Worm (Caenorhabditis elegans) whole organism, young adult: ENCODE data around the gene lhfp-4.

Experiments
- B0019.2 ChIP-seq: fragments of 200-800 bp; sonication (Bioruptor generic); conservative IDR thresholded peaks from 2 replicates; pipeline ENCODE4 v1.3.6; 2022; ENCODE audit warnings: missing genetic modification reagents, missing genetic modification characterization, missing compliant biosample characterization
- B0035.1 ChIP-seq: sonication (generic microtip); optimal IDR thresholded peaks from 2 replicates; lab custom pipeline; 2016; ENCODE audit warnings: missing genetic modification characterization, mild to moderate bottlenecking, missing compliant biosample characterization, missing genotype, missing genetic modification reagents
- C06A6.2 ChIP-seq: fragments of 200-800 bp; sonication (Bioruptor generic); conservative IDR thresholded peaks from 2 replicates; pipeline ENCODE4 v1.3.6; 2022; ENCODE audit warnings: missing genetic modification characterization, missing compliant biosample characterization
- D2030.7 ChIP-seq: fragments of 200-800 bp; sonication (Bioruptor generic); IDR thresholded peaks from 2 replicates; pipeline ENCODE4 v1.3.6; 2022; ENCODE audit warnings: missing genetic modification reagents, missing genetic modification characterization, missing compliant biosample characterization
- F10E7.11 ChIP-seq: sonication (generic microtip); optimal IDR thresholded peaks from 2 replicates; lab custom pipeline; 2017; ENCODE audit warnings: mild to moderate bottlenecking, missing genetic modification characterization, moderate library complexity, missing compliant biosample characterization
- F22D6.2 ChIP-seq: sonication (generic microtip); optimal IDR thresholded peaks from 2 replicates; lab custom pipeline; 2016; ENCODE audit warnings: mild to moderate bottlenecking, missing genetic modification characterization, missing compliant biosample characterization
- F39B2.1 ChIP-seq: fragments of 200-800 bp; sonication (Bioruptor generic); IDR thresholded peaks from 2 replicates; pipeline ENCODE4 v1.3.6; 2022; ENCODE audit warnings: missing genetic modification reagents, missing genetic modification characterization, missing compliant biosample characterization
- F49E8.2 ChIP-seq: sonication (generic microtip); optimal IDR thresholded peaks from 3 replicates; lab custom pipeline; 2017; ENCODE audit warnings: missing genetic modification characterization, mild to moderate bottlenecking, missing compliant biosample characterization, antibody characterized with exemption, moderate library complexity; ENCODE audit not compliant: insufficient read depth
- F57C9.4 ChIP-seq: sonication (generic microtip); optimal IDR thresholded peaks from 2 replicates; lab custom pipeline; 2017; ENCODE audit warnings: mild to moderate bottlenecking, missing genetic modification characterization, missing compliant biosample characterization
- K11D2.4 ChIP-seq: fragments of 200-800 bp; sonication (Bioruptor generic); IDR thresholded peaks from 2 replicates; pipeline ENCODE4 v1.3.6; 2022; ENCODE audit warnings: missing genetic modification reagents, missing genetic modification characterization, missing compliant biosample characterization
- K12H6.12 ChIP-seq: fragments of 200-800 bp; sonication (Bioruptor generic); optimal IDR thresholded peaks from 2 replicates; lab custom pipeline; 2018; ENCODE audit warnings: mild to moderate bottlenecking, missing genetic modification characterization, missing compliant biosample characterization
- T26A5.8 ChIP-seq: sonication (generic microtip); optimal IDR thresholded peaks from 2 replicates; lab custom pipeline; 2016; ENCODE audit warnings: missing genetic modification characterization, missing compliant biosample characterization
- Y53G8AR.9 ChIP-seq: fragments of 200-800 bp; sonication (Bioruptor generic); conservative IDR thresholded peaks from 2 replicates; pipeline ENCODE4 v1.3.6; 2022; ENCODE audit warnings: missing genetic modification reagents, missing genetic modification characterization, missing compliant biosample characterization
- Y95B8A.8 ChIP-seq: fragments of 200-800 bp; sonication (Bioruptor generic); IDR thresholded peaks from 2 replicates; pipeline ENCODE4 v1.3.6; 2022; ENCODE audit warnings: missing genetic modification reagents, missing genetic modification characterization, missing compliant biosample characterization
- aptf-3 ChIP-seq: fragments of 200-800 bp; sonication (Bioruptor generic); IDR thresholded peaks from 2 replicates; pipeline ENCODE4 v1.3.6; 2022; ENCODE audit warnings: missing genetic modification characterization, missing compliant biosample characterization
- atf-7 ChIP-seq: sonication (generic microtip); optimal IDR thresholded peaks from 2 replicates; lab custom pipeline; 2017; ENCODE audit warnings: mild to moderate bottlenecking, missing genetic modification characterization, missing compliant biosample characterization
- attf-3 ChIP-seq: fragments of 200-800 bp; sonication (Bioruptor generic); conservative IDR thresholded peaks from 2 replicates; pipeline ENCODE4 v1.3.6; 2022; ENCODE audit warnings: missing genetic modification reagents, missing genetic modification characterization, missing compliant biosample characterization
- attf-6 ChIP-seq: fragments of 200-800 bp; sonication (Bioruptor generic); IDR thresholded peaks from 2 replicates; pipeline ENCODE4 v1.3.6; 2022; ENCODE audit warnings: missing genetic modification reagents, missing genetic modification characterization, missing compliant biosample characterization
- ccch-3 ChIP-seq: fragments of 200-800 bp; sonication (Bioruptor generic); optimal IDR thresholded peaks from 2 replicates; lab custom pipeline; 2018; ENCODE audit warnings: mild to moderate bottlenecking, missing genetic modification characterization, missing compliant biosample characterization
- cebp-2 ChIP-seq: fragments of 200-800 bp; sonication (Bioruptor generic); IDR thresholded peaks from 2 replicates; pipeline ENCODE4 v1.3.6; 2022; ENCODE audit warnings: missing genetic modification characterization, missing compliant biosample characterization
- ceh-100 ChIP-seq: fragments of 200-800 bp; sonication (Bioruptor generic); IDR thresholded peaks from 2 replicates; pipeline ENCODE4 v1.3.6; 2022; ENCODE audit warnings: missing genetic modification reagents, missing genetic modification characterization, missing compliant biosample characterization
- ceh-58 ChIP-seq: fragments of 200-800 bp; sonication (Bioruptor generic); IDR thresholded peaks from 2 replicates; pipeline ENCODE4 v1.3.6; 2022; ENCODE audit warnings: missing genetic modification characterization, missing compliant biosample characterization
- ceh-79 ChIP-seq: sonication (generic microtip); optimal IDR thresholded peaks from 2 replicates; lab custom pipeline; 2017; ENCODE audit warnings: mild to moderate bottlenecking, missing genetic modification characterization, missing compliant biosample characterization
- ceh-91 ChIP-seq: fragments of 200-800 bp; sonication (Bioruptor generic); IDR thresholded peaks from 2 replicates; pipeline ENCODE4 v1.3.6; 2022; ENCODE audit warnings: missing genetic modification reagents, missing genetic modification characterization, missing compliant biosample characterization
- chd-7 ChIP-seq: sonication (generic microtip); optimal IDR thresholded peaks from 2 replicates; lab custom pipeline; 2016; ENCODE audit warnings: mild to moderate bottlenecking, missing genetic modification characterization, moderate library complexity, missing compliant biosample characterization
- die-1 ChIP-seq: sonication (generic microtip); optimal IDR thresholded peaks from 2 replicates; lab custom pipeline; 2016; ENCODE audit warnings: missing genotype, mild to moderate bottlenecking, missing genetic modification characterization, missing compliant biosample characterization
- dox-1 ChIP-seq: fragments of 200-800 bp; sonication (Bioruptor generic); IDR thresholded peaks from 2 replicates; pipeline ENCODE4 v1.3.6; 2022; ENCODE audit warnings: missing genetic modification reagents, missing genetic modification characterization, missing compliant biosample characterization
- dpl-1 ChIP-seq: fragments of 150-350 bp; optimal IDR thresholded peaks from 2 replicates; lab custom pipeline; 2014; ENCODE audit warnings: missing biosample characterization, missing genetic modification reagents, missing genetic modification characterization
- efl-1 ChIP-seq: fragments of 150-350 bp; optimal IDR thresholded peaks from 2 replicates; lab custom pipeline; 2014; ENCODE audit warnings: missing biosample characterization, missing genetic modification reagents, missing genetic modification characterization
- egl-44 ChIP-seq: fragments of 200-800 bp; sonication (Bioruptor generic); IDR thresholded peaks from 2 replicates; pipeline ENCODE4 v1.3.6; 2022; ENCODE audit warnings: missing genetic modification reagents, missing genetic modification characterization, missing compliant biosample characterization
- hmg-20 ChIP-seq: fragments of 200-800 bp; sonication (Bioruptor generic); IDR thresholded peaks from 2 replicates; pipeline ENCODE4 v1.3.6; 2022; ENCODE audit warnings: missing genetic modification reagents, missing genetic modification characterization, missing compliant biosample characterization
- hsf-1 ChIP-seq: fragments of 200-800 bp; sonication (Bioruptor generic); IDR thresholded peaks from 2 replicates; pipeline ENCODE4 v1.3.6; 2022; ENCODE audit warnings: missing genetic modification reagents, missing genetic modification characterization, missing compliant biosample characterization
- lin-35 ChIP-seq, 3 experiments: fragments of 150-350 bp in 2 of 3; sonication (generic microtip) in 1 of 3; optimal IDR thresholded peaks; 2 replicates each; lab custom pipeline; 2014 to 2018; ENCODE audit warnings: missing biosample characterization in 3 of 3, missing genetic modification characterization in 3 of 3, missing genetic modification reagents in 3 of 3
- madf-10 ChIP-seq: sonication (generic microtip); optimal IDR thresholded peaks from 2 replicates; lab custom pipeline; 2016; ENCODE audit warnings: mild to moderate bottlenecking, missing genetic modification characterization, missing compliant biosample characterization
- nfyb-1 ChIP-seq: fragments of 200-800 bp; sonication (Bioruptor generic); IDR thresholded peaks from 2 replicates; pipeline ENCODE4 v1.3.6; 2022; ENCODE audit warnings: missing genetic modification reagents, missing genetic modification characterization, missing compliant biosample characterization
- nhr-120 ChIP-seq: fragments of 200-800 bp; sonication (Bioruptor generic); IDR thresholded peaks from 2 replicates; pipeline ENCODE4 v1.3.6; 2022; ENCODE audit warnings: missing genetic modification characterization, missing compliant biosample characterization
- nhr-179 ChIP-seq: sonication (generic microtip); optimal IDR thresholded peaks from 2 replicates; lab custom pipeline; 2016; ENCODE audit warnings: mild to moderate bottlenecking, missing genetic modification characterization, missing compliant biosample characterization
- nhr-90 ChIP-seq: sonication (generic microtip); optimal IDR thresholded peaks from 2 replicates; lab custom pipeline; 2016; ENCODE audit warnings: missing genotype, mild to moderate bottlenecking, missing genetic modification characterization, missing compliant biosample characterization
- sdz-38 ChIP-seq: sonication (generic microtip); optimal IDR thresholded peaks from 2 replicates; lab custom pipeline; 2016; ENCODE audit warnings: missing genotype, missing genetic modification characterization, missing compliant biosample characterization
- snpc-1.1 ChIP-seq: sonication (generic microtip); optimal IDR thresholded peaks from 2 replicates; lab custom pipeline; 2017; ENCODE audit warnings: missing genetic modification characterization, mild to moderate bottlenecking, missing compliant biosample characterization, antibody characterized with exemption, moderate library complexity, missing genotype, missing genetic modification reagents; ENCODE audit not compliant: insufficient read depth
- snpc-1.3 ChIP-seq: sonication (generic microtip); optimal IDR thresholded peaks from 2 replicates; lab custom pipeline; 2017; ENCODE audit warnings: missing genetic modification characterization, mild to moderate bottlenecking, missing compliant biosample characterization, antibody characterized with exemption, moderate library complexity, missing genotype, missing genetic modification reagents; ENCODE audit not compliant: insufficient read depth
- sptf-2 ChIP-seq: fragments of 200-800 bp; sonication (Bioruptor generic); optimal IDR thresholded peaks from 2 replicates; lab custom pipeline; 2018; ENCODE audit warnings: mild to moderate bottlenecking, missing genetic modification characterization, missing compliant biosample characterization
- zfh-2 ChIP-seq: fragments of 200-800 bp; sonication (Bioruptor generic); conservative IDR thresholded peaks from 2 replicates; pipeline ENCODE4 v1.3.6; 2022; ENCODE audit warnings: missing genetic modification reagents, missing genetic modification characterization, missing compliant biosample characterization
- ztf-18 ChIP-seq: sonication (generic microtip); optimal IDR thresholded peaks from 2 replicates; lab custom pipeline; 2016; ENCODE audit warnings: missing genotype, mild to moderate bottlenecking, missing genetic modification characterization, missing compliant biosample characterization
- ztf-25 ChIP-seq: fragments of 200-800 bp; sonication (Bioruptor generic); IDR thresholded peaks from 2 replicates; pipeline ENCODE4 v1.3.6; 2022; ENCODE audit warnings: missing genetic modification reagents, missing genetic modification characterization, missing compliant biosample characterization
- ztf-28 ChIP-seq: fragments of 200-800 bp; sonication (Bioruptor generic); IDR thresholded peaks from 2 replicates; pipeline ENCODE4 v1.3.6; 2022; ENCODE audit warnings: missing genetic modification reagents, missing genetic modification characterization, missing compliant biosample characterization

lhfp-4 gene

ce11 chrIV:17248538-17248937, 26.8 kb upstream of the lhfp-4 start:
- TF ChIP-seq F22D6.2 (tag; lab: Kevin White, UChicago) (no peak), K12H6.12 (tag; lab: Kevin White, UChicago) (no peak), hmg-20 (no peak), C06A6.2 (GFP tag; lab: Robert Waterston, UW) (no peak), dpl-1 (GFP tag; lab: Kevin White, UChicago) (no peak), ztf-25 (GFP tag; lab: Robert Waterston, UW) (no peak), ccch-3 (GFP tag; lab: Kevin White, UChicago) (no peak)

- peak; percentile 88 for TF ChIP-seq egl-44 (GFP tag; lab: Robert Waterston, UW)
- peak; percentile 92 for TF ChIP-seq madf-10
- TF ChIP-seq Y95B8A.8 (GFP tag; lab: Robert Waterston, UW): peak; percentile 95
- peak; percentile 99 for TF ChIP-seq dox-1
- TF ChIP-seq D2030.7: peak; percentile 97
- TF ChIP-seq F49E8.2 (tag; lab: Kevin White, UChicago): peak; percentile 86
- peak; percentile 90 to 99 (median 95) for TF ChIP-seq lin-35 (GFP tag; optimal IDR thresholded peaks at IDR 0.05; lab: Kevin White, UChicago)
- TF ChIP-seq ceh-58: no peak
- TF ChIP-seq C06A6.2 (GFP tag; lab: Robert Waterston, UW): peak; percentile 96
- no peak for TF ChIP-seq die-1 (tag; lab: Kevin White, UChicago)
- TF ChIP-seq attf-3 (GFP tag; lab: Robert Waterston, UW): peak; percentile 63
- TF ChIP-seq B0019.2 (GFP tag; lab: Robert Waterston, UW): peak; percentile 64
- no peak for TF ChIP-seq T26A5.8 (tag; lab: Kevin White, UChicago)
- peak; percentile 99 for TF ChIP-seq Y53G8AR.9 (GFP tag; lab: Robert Waterston, UW)
- TF ChIP-seq ceh-91 (GFP tag; lab: Robert Waterston, UW): peak; percentile 91
- TF ChIP-seq ztf-28: peak; percentile 52; the same call in 1 of the 2 replicates
- peak; percentile 98 for TF ChIP-seq attf-6 (GFP tag; lab: Robert Waterston, UW)
- TF ChIP-seq chd-7 (tag; lab: Kevin White, UChicago): peak; percentile 86
- peak; percentile 91 for TF ChIP-seq ceh-100 (GFP tag; lab: Robert Waterston, UW)
- peak; percentile 93 for TF ChIP-seq snpc-1.3
- TF ChIP-seq nhr-90: peak; percentile 57
- TF ChIP-seq nhr-179 (tag; lab: Kevin White, UChicago): no peak
- peak; percentile 98 for TF ChIP-seq nfyb-1 (GFP tag; lab: Robert Waterston, UW)
- TF ChIP-seq aptf-3 (GFP tag; lab: Robert Waterston, UW): no peak
- 0 out of 2 replicates have a peak, but pooled peaks have one; percentile 51 for TF ChIP-seq cebp-2 (GFP tag; lab: Robert Waterston, UW)
- peak; percentile 12 for TF ChIP-seq F10E7.11 (tag; lab: Kevin White, UChicago)
- TF ChIP-seq ceh-79 (tag; lab: Kevin White, UChicago): no peak
- TF ChIP-seq K12H6.12 (tag; lab: Kevin White, UChicago): peak; percentile 93
- peak; percentile 69 for TF ChIP-seq B0035.1 (tag; lab: Kevin White, UChicago)
- TF ChIP-seq sdz-38 (tag; lab: Kevin White, UChicago): no peak
- TF ChIP-seq F22D6.2 (tag; lab: Kevin White, UChicago): peak; percentile 89
- peak; percentile 41 for TF ChIP-seq F57C9.4
- peak; percentile 96 for TF ChIP-seq K11D2.4 (GFP tag; lab: Robert Waterston, UW)
- TF ChIP-seq hsf-1 (GFP tag; lab: Robert Waterston, UW): peak; percentile 93
- peak; percentile 99 for TF ChIP-seq ztf-18 (tag; lab: Kevin White, UChicago)
- peak; percentile 46 for TF ChIP-seq snpc-1.1 (tag; lab: Kevin White, UChicago)
- peak; percentile 86 for TF ChIP-seq F39B2.1 (GFP tag; lab: Robert Waterston, UW)
- TF ChIP-seq efl-1 (GFP tag; lab: Kevin White, UChicago): peak; percentile 95
- TF ChIP-seq sptf-2 (GFP tag; lab: Kevin White, UChicago): no peak
- TF ChIP-seq atf-7 (tag; lab: Kevin White, UChicago): peak; percentile 93
- peak; percentile 96 for TF ChIP-seq zfh-2 (GFP tag; lab: Robert Waterston, UW)
- TF ChIP-seq nhr-120 (GFP tag; lab: Robert Waterston, UW): 0 out of 2 replicates have a peak, but pooled peaks have one; percentile 63
These were observed 25.6 kb upstream of the lhfp-4 start, which contains the start of gene eelo-2 for ce11 chrIV:17249691-17250181. TSS of gene eelo-2 (plus strand) at chrIV:17250131.
